Worm (Caenorhabditis elegans): Measurements from ENCODE around the gene tin-9.1.

tin-9.1 gene

ce11 chrIV:7016502-7016901, 27.9 kb downstream of the tin-9.1 start (continued):
- no peak for TF ChIP-seq nhr-28 (tag; optimal IDR thresholded peaks at IDR 0.05)
- TF ChIP-seq ama-1 (optimal IDR thresholded peaks at IDR 0.05) = no peak
- TF ChIP-seq nhr-84 (tag; optimal IDR thresholded peaks at IDR 0.05) = no peak
- TF ChIP-seq unc-130 (tag; optimal IDR thresholded peaks at IDR 0.05) = no peak
- peak; percentile 10 for TF ChIP-seq ztf-4 (tag; optimal IDR thresholded peaks at IDR 0.05)
- TF ChIP-seq ztf-11 (tag; optimal IDR thresholded peaks at IDR 0.05) = no peak
- no peak for TF ChIP-seq unc-62 (GFP tag; optimal IDR thresholded peaks at IDR 0.05)
- peak; percentile 40 for TF ChIP-seq lin-13 (GFP tag; optimal IDR thresholded peaks at IDR 0.05)
- no peak for TF ChIP-seq efl-3 (GFP tag; optimal IDR thresholded peaks at IDR 0.05)
- peak; percentile 41 to 62 for TF ChIP-seq lsy-2 (tag; optimal IDR thresholded peaks at IDR 0.05)
- no peak for TF ChIP-seq aly-2 (tag; optimal IDR thresholded peaks at IDR 0.05)
- TF ChIP-seq nhr-90 (tag; optimal IDR thresholded peaks at IDR 0.05; ENCODE audit: poor library complexity) = no peak
- TF ChIP-seq hpl-2 (GFP tag; optimal IDR thresholded peaks at IDR 0.05) = no peak
- TF ChIP-seq swsn-7 (tag; optimal IDR thresholded peaks at IDR 0.05) = peak; percentile 48
- TF ChIP-seq snu-23 (GFP tag; optimal IDR thresholded peaks at IDR 0.05) = peak; percentile 60
- TF ChIP-seq isw-1 (GFP tag; IDR thresholded peaks at IDR 0.05) = peak; percentile 25; the same call in 1 of the 2 replicates
- TF ChIP-seq alr-1 (tag; optimal IDR thresholded peaks at IDR 0.05; ENCODE audit: borderline replicate concordance) = no peak
- TF ChIP-seq nhr-85 (tag) = peak; percentile 83
- peak; percentile 12 for TF ChIP-seq snpc-4 (tag; optimal IDR thresholded peaks at IDR 0.05)
- TF ChIP-seq nhr-76 (tag; optimal IDR thresholded peaks at IDR 0.05) = no peak
- TF ChIP-seq efl-1 (optimal IDR thresholded peaks at IDR 0.05) = peak; percentile 52 to 55
- peak; percentile 13 to 75 for TF ChIP-seq efl-1 (GFP tag; optimal IDR thresholded peaks at IDR 0.05 in 1 of 2)
- peak in 1 of 3 experiments; percentile 29 for TF ChIP-seq ceh-82 (tag; optimal IDR thresholded peaks at IDR 0.05)
- peak; percentile 0 for TF ChIP-seq xbp-1 (tag; optimal IDR thresholded peaks at IDR 0.05)
- TF ChIP-seq mdl-1 (tag; optimal IDR thresholded peaks at IDR 0.05) = peak in 1 of 2 experiments; percentile 32
- TF ChIP-seq nhr-237 (tag; optimal IDR thresholded peaks at IDR 0.05) = no peak
- TF ChIP-seq nhr-71 (tag; optimal IDR thresholded peaks at IDR 0.05) = peak; percentile 67
- TF ChIP-seq unc-86 (tag; optimal IDR thresholded peaks at IDR 0.05) = peak; percentile 50
- peak; percentile 40 for TF ChIP-seq tbx-2 (tag; optimal IDR thresholded peaks at IDR 0.05)
- TF ChIP-seq zag-1 (tag; optimal IDR thresholded peaks at IDR 0.05) = no peak
- TF ChIP-seq sptf-1 (tag; optimal IDR thresholded peaks at IDR 0.05) = no peak
- TF ChIP-seq egl-13 (tag; optimal IDR thresholded peaks at IDR 0.05) = no peak

ce11 chrIV:7012731-7013445, 31.5 kb downstream of the tin-9.1 start:
- no peak for TF ChIP-seq mab-9 (GFP tag; IDR thresholded peaks at IDR 0.05)
- no peak for TF ChIP-seq C34B4.2 (tag; optimal IDR thresholded peaks at IDR 0.05)
- TF ChIP-seq F16B12.6 (tag; optimal IDR thresholded peaks at IDR 0.05) = no peak
- no peak for TF ChIP-seq elt-2 (tag; optimal IDR thresholded peaks at IDR 0.05)
- peak in 1 of 3 experiments; percentile 47 for TF ChIP-seq dpl-1 (GFP tag; optimal IDR thresholded peaks at IDR 0.05)
- TF ChIP-seq efl-1 (optimal IDR thresholded peaks at IDR 0.05) = no peak
- TF ChIP-seq efl-1 (GFP tag; optimal IDR thresholded peaks at IDR 0.05 in 1 of 2) = no peak
- no peak for TF ChIP-seq ceh-88 (GFP tag; IDR thresholded peaks at IDR 0.05)
- peak; percentile 11 for TF ChIP-seq blmp-1 (tag; optimal IDR thresholded peaks at IDR 0.05)
- no peak for TF ChIP-seq ceh-63 (GFP tag; optimal IDR thresholded peaks at IDR 0.05)
- TF ChIP-seq nhr-76 (tag; optimal IDR thresholded peaks at IDR 0.05) = no peak
- TF ChIP-seq elt-3 (tag; optimal IDR thresholded peaks at IDR 0.05) = no peak
- no peak for TF ChIP-seq lir-3 (tag; optimal IDR thresholded peaks at IDR 0.05; ENCODE audit: poor library complexity)
- no peak for TF ChIP-seq unc-98 (GFP tag; IDR thresholded peaks at IDR 0.05)
- no peak for TF ChIP-seq ztf-4 (tag; optimal IDR thresholded peaks at IDR 0.05)
- TF ChIP-seq isw-1 (GFP tag; IDR thresholded peaks at IDR 0.05) = no peak
- peak; percentile 24 for TF ChIP-seq C16A3.4 (tag; optimal IDR thresholded peaks at IDR 0.05)
- peak in 1 of 2 experiments; percentile 36 for TF ChIP-seq lin-35 (GFP tag; optimal IDR thresholded peaks at IDR 0.05)
- no peak for TF ChIP-seq fkh-8 (tag; optimal IDR thresholded peaks at IDR 0.05)
- TF ChIP-seq nhr-90 (tag; optimal IDR thresholded peaks at IDR 0.05; ENCODE audit: poor library complexity) = no peak
- TF ChIP-seq lin-14 (GFP tag; optimal IDR thresholded peaks at IDR 0.05) = peak; percentile 38
- no peak for TF ChIP-seq hpl-2 (GFP tag; optimal IDR thresholded peaks at IDR 0.05)
- TF ChIP-seq mep-1 (tag; optimal IDR thresholded peaks at IDR 0.05) = peak; percentile 35
- no peak for TF ChIP-seq efl-3 (GFP tag; optimal IDR thresholded peaks at IDR 0.05)
- TF ChIP-seq lsy-2 (tag; optimal IDR thresholded peaks at IDR 0.05) = peak in 1 of 2 experiments; percentile 51
- no peak for TF ChIP-seq zag-1 (tag; optimal IDR thresholded peaks at IDR 0.05)
- TF ChIP-seq nhr-11 (tag; optimal IDR thresholded peaks at IDR 0.05) = no peak
